Fruit fly (Drosophila melanogaster): ENCODE data around the gene RhoGAP92B.

RhoGAP92B gene

dm6 chr3R:19858017-19858659 is 46.8 kb upstream of the RhoGAP92B start (continued):
- peak; percentile 5 for TF ChIP-seq Camta (GFP tag; optimal IDR thresholded peaks at IDR 0.05)
- TF ChIP-seq ase (GFP tag; IDR thresholded peaks at IDR 0.05) = no peak
- TF ChIP-seq CG10209 (GFP tag; optimal IDR thresholded peaks at IDR 0.05) = peak; percentile 52
- TF ChIP-seq zen (tag; optimal IDR thresholded peaks at IDR 0.05) = no peak
- TF ChIP-seq ara (GFP tag; IDR thresholded peaks at IDR 0.05) = 0 out of 2 replicates have a peak, but pooled peaks have one; percentile 31
- TF ChIP-seq Trl (optimal IDR thresholded peaks at IDR 0.05) = no peak
- TF ChIP-seq Trl (GFP tag; optimal IDR thresholded peaks at IDR 0.05) = peak; percentile 38
- TF ChIP-seq danr (GFP tag; IDR thresholded peaks at IDR 0.05) = no peak
- TF ChIP-seq CG16863 (GFP tag; optimal IDR thresholded peaks at IDR 0.05) = no peak
- TF ChIP-seq CG9609 (GFP tag; optimal IDR thresholded peaks at IDR 0.05) = peak; percentile 18
- TF ChIP-seq CG18011 (GFP tag; optimal IDR thresholded peaks at IDR 0.05) = peak; percentile 27
- TF ChIP-seq ci (GFP tag; IDR thresholded peaks at IDR 0.05) = peak; percentile 46; the same call in 1 of the 3 replicates
- TF ChIP-seq Ets65A (GFP tag) = peak; percentile 83
- TF ChIP-seq BEAF-32 (GFP tag; optimal IDR thresholded peaks at IDR 0.05) = no peak
- TF ChIP-seq CG12659 (GFP tag; optimal IDR thresholded peaks at IDR 0.05) = peak; percentile 16
- TF ChIP-seq ash1 (GFP tag; optimal IDR thresholded peaks at IDR 0.05) = no peak
- TF ChIP-seq ranshi (GFP tag; IDR thresholded peaks at IDR 0.05) = no peak
- TF ChIP-seq CG7987 (GFP tag; optimal IDR thresholded peaks at IDR 0.05) = peak; percentile 31
- no peak for TF ChIP-seq fu2 (GFP tag; optimal IDR thresholded peaks at IDR 0.05)
- peak in 1 of 2 experiments; percentile 2 for TF ChIP-seq dpn (GFP tag; optimal IDR thresholded peaks at IDR 0.05)
- TF ChIP-seq hbn (GFP tag; IDR thresholded peaks at IDR 0.05; ENCODE audit: partially characterized antibody) = no peak
- no peak for TF ChIP-seq klu (GFP tag; IDR thresholded peaks at IDR 0.05)
- TF ChIP-seq CG12104 (GFP tag; optimal IDR thresholded peaks at IDR 0.05) = peak; percentile 14
- peak; percentile 10 for TF ChIP-seq CHES-1-like (GFP tag; optimal IDR thresholded peaks at IDR 0.05)
- TF ChIP-seq CG13123 (GFP tag; optimal IDR thresholded peaks at IDR 0.05) = no peak
- TF ChIP-seq CG2712 (tag; optimal IDR thresholded peaks at IDR 0.05) = no peak
- TF ChIP-seq psq (GFP tag; optimal IDR thresholded peaks at IDR 0.05) = no peak
- 0 out of 3 replicates have a peak, but pooled peaks have one; percentile 20 for TF ChIP-seq CG11695 (GFP tag; IDR thresholded peaks at IDR 0.05)
- TF ChIP-seq CG3065 (GFP tag; optimal IDR thresholded peaks at IDR 0.05) = no peak
- TF ChIP-seq BtbVII (GFP tag; optimal IDR thresholded peaks at IDR 0.05) = peak; percentile 68
- TF ChIP-seq rib (GFP tag; IDR thresholded peaks at IDR 0.05) = no peak
- TF ChIP-seq sens (GFP tag) = peak; percentile 68
- no peak for TF ChIP-seq ab (GFP tag; optimal IDR thresholded peaks at IDR 0.05)
- TF ChIP-seq CG14667 (GFP tag; IDR thresholded peaks at IDR 0.05) = no peak
- no peak for TF ChIP-seq Pdp1 (GFP tag; optimal IDR thresholded peaks at IDR 0.05)

dm6 chr3R:19858944-19859343 is 46.0 kb upstream of the RhoGAP92B start:
- TF ChIP-seq sens (GFP tag) = peak; percentile 26
- TF ChIP-seq sr (GFP tag; IDR thresholded peaks at IDR 0.05) = 0 out of 3 replicates have a peak, but pooled peaks have one; percentile 34
- 0 out of 3 replicates have a peak, but pooled peaks have one; percentile 46 for TF ChIP-seq CG2199 (GFP tag; IDR thresholded peaks at IDR 0.05)
- TF ChIP-seq Med (GFP tag) = peak; percentile 14
- no peak for TF ChIP-seq lov (optimal IDR thresholded peaks at IDR 0.05)
- TF ChIP-seq lov (GFP tag; IDR thresholded peaks at IDR 0.05) = no peak
- TF ChIP-seq Pdp1 (GFP tag; optimal IDR thresholded peaks at IDR 0.05) = peak in 1 of 2 experiments; percentile 18
- TF ChIP-seq twi (tag; optimal IDR thresholded peaks at IDR 0.05) = peak; percentile 99
- no peak for TF ChIP-seq Nf-YC (tag; optimal IDR thresholded peaks at IDR 0.05)
- TF ChIP-seq Spps (tag; optimal IDR thresholded peaks at IDR 0.05) = no peak
- TF ChIP-seq chinmo (GFP tag; IDR thresholded peaks at IDR 0.05; ENCODE audit: partially characterized antibody) = 0 out of 4 replicates have a peak, but pooled peaks have one; percentile 54

Measured in whole organism, embryonic.